Worm (Caenorhabditis elegans): Measurements from ENCODE around the gene Y45F10C.2.

Gene Y45F10C.2

DNA sequence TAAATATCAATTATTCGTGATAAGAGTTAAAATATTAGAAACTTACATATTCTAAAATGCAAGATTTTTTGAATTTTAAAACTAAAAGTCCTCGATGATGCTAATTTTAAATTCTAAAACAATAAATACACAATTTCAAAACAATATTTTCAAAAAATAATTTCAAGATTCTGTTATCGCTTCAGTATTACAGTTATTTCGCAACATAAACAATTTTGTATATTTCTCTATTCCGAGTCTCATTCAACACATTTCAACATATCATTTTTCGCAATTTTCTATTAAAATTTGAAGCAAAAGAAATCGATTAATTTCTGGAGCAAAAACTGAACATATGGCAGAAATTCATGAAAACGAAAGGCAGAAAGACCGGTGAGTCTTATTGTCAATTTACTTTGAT lies 29.3 kb downstream of the Y45F10C.2 start, which contains the start of gene fbxa-98:
TSS of gene fbxa-98 (plus strand) at position 243 of the 400 bp plus-strand sequence.
- TF ChIP-seq ets-4 (tag; optimal IDR thresholded peaks at IDR 0.05) (no peak), tbx-7 (tag; optimal IDR thresholded peaks at IDR 0.05) (no peak), ref-2 (tag; optimal IDR thresholded peaks at IDR 0.05) (no peak), tbx-2 (tag; optimal IDR thresholded peaks at IDR 0.05) (no peak)

DNA sequence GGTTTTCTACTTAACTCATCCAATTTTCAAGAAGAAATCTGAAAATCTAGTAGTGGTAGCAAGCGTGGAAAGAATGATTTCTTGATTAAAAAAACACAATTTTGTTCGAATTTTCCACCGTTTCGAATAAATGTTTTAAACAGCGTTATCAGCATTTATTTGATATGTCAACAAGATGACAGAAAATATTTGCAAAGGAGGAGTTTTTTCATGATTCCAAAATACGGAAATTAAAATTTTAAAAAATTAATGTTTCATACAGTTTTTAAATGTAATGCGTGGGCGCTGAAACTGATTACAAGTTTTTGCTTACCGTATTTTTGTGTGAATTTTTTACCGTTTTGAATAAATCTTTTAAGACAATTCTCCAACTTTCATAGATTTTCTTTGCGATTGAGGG lies 29.9 kb downstream of the Y45F10C.2 start:
- TF ChIP-seq hlh-8 (tag; optimal IDR thresholded peaks at IDR 0.05), result no peak
- TF ChIP-seq ceh-24 (tag; optimal IDR thresholded peaks at IDR 0.05), result no peak
- TF ChIP-seq che-1 (tag; optimal IDR thresholded peaks at IDR 0.05), result no peak
- no peak for TF ChIP-seq madf-2 (tag; optimal IDR thresholded peaks at IDR 0.05)
- TF ChIP-seq pqm-1 (tag; optimal IDR thresholded peaks at IDR 0.05), result no peak
- no peak for TF ChIP-seq T23F11.4 (GFP tag; optimal IDR thresholded peaks at IDR 0.05)
- TF ChIP-seq gmeb-2 (tag; optimal IDR thresholded peaks at IDR 0.05), result no peak
- no peak for TF ChIP-seq hlh-13 (GFP tag; optimal IDR thresholded peaks at IDR 0.05)
- no peak for TF ChIP-seq nhr-11 (tag; optimal IDR thresholded peaks at IDR 0.05)
- no peak for TF ChIP-seq ceh-14 (tag; optimal IDR thresholded peaks at IDR 0.05)
- TF ChIP-seq fkh-6 (tag; optimal IDR thresholded peaks at IDR 0.05), result no peak
- no peak for TF ChIP-seq ceh-30 (tag; optimal IDR thresholded peaks at IDR 0.05)
- no peak for TF ChIP-seq F13H6.1 (tag; optimal IDR thresholded peaks at IDR 0.05)
- TF ChIP-seq mec-3 (tag; optimal IDR thresholded peaks at IDR 0.05; ENCODE audit: borderline replicate concordance), result no peak
- no peak for TF ChIP-seq unc-42 (tag; optimal IDR thresholded peaks at IDR 0.05)
- TF ChIP-seq pag-3 (tag; optimal IDR thresholded peaks at IDR 0.05; ENCODE audit: borderline replicate concordance), result no peak
- no peak for TF ChIP-seq Y22D7AL.16 (tag; optimal IDR thresholded peaks at IDR 0.05)
- no peak for TF ChIP-seq hlh-6 (tag; optimal IDR thresholded peaks at IDR 0.05)
- TF ChIP-seq elt-2 (tag; optimal IDR thresholded peaks at IDR 0.05), result no peak
- TF ChIP-seq ahr-1 (tag; optimal IDR thresholded peaks at IDR 0.05), result no peak

DNA sequence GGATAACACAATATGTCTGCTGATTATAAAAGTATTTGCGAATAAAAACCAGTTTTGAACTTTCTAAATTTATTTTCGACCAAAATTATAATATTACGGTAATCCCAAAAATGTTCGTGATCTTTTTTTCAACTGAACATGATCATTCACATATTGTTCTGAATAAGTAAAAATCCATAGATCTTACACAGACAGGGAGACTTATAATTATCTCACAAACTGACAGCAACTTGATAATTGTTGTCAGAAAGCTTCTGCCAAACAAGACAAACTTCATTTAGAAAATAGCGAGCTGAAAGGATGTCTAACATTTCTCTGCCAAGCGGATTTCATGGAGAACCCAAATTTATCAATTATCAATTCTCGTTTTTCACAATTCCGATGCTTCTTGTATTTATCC lies 36.0 kb downstream of the Y45F10C.2 start, which contains the start of gene sru-21:
TSS of gene sru-21 (plus strand) at position 301 of the 400 bp plus-strand sequence.
- TF ChIP-seq unc-42 (tag; optimal IDR thresholded peaks at IDR 0.05) (no peak), hlh-30 (tag; optimal IDR thresholded peaks at IDR 0.05; ENCODE audit: insufficient read depth) (no peak), fkh-10 (GFP tag; optimal IDR thresholded peaks at IDR 0.05) (no peak), npax-4 (tag; optimal IDR thresholded peaks at IDR 0.05) (no peak), T23F11.4 (GFP tag; optimal IDR thresholded peaks at IDR 0.05) (no peak), pha-4 (tag; optimal IDR thresholded peaks at IDR 0.05) (no peak), F13H6.1 (tag; optimal IDR thresholded peaks at IDR 0.05) (no peak), syd-9 (tag; optimal IDR thresholded peaks at IDR 0.05) (no peak), pha-2 (tag; optimal IDR thresholded peaks at IDR 0.05) (no peak), hlh-8 (tag; optimal IDR thresholded peaks at IDR 0.05) (no peak), fkh-6 (tag; optimal IDR thresholded peaks at IDR 0.05) (no peak), tbx-2 (tag; optimal IDR thresholded peaks at IDR 0.05) (no peak), ets-4 (tag; optimal IDR thresholded peaks at IDR 0.05) (no peak), hlh-13 (GFP tag; optimal IDR thresholded peaks at IDR 0.05) (no peak), hlh-15 (tag; optimal IDR thresholded peaks at IDR 0.05) (no peak), ceh-22 (tag; optimal IDR thresholded peaks at IDR 0.05) (no peak), sox-4 (tag; optimal IDR thresholded peaks at IDR 0.05) (no peak), ceh-6 (GFP tag; optimal IDR thresholded peaks at IDR 0.05) (no peak), mec-3 (tag; optimal IDR thresholded peaks at IDR 0.05; ENCODE audit: borderline replicate concordance) (no peak), ama-1 (optimal IDR thresholded peaks at IDR 0.05) (no peak)

DNA sequence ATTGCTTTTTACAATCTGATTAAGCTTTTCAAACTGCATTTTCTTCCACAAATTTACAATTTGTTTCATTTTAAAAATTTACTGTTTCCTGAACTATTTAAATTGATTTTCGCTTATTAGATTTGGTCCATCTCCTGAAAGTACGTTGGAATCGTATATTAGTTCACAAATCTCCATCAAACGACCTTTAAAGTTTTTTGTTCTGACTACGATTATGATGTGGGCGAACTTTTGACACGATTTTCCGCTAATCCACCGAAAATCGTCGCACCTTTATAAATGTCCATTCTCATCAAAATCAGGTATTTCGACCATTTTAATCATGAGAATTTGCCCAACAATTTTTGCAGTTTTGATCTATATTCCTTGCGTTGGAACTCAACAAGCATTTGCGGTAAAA lies 38.9 kb downstream of the Y45F10C.2 start, which contains the start of gene C08F11.1:
TSS of gene C08F11.1 (plus strand) at position 301 of the 400 bp plus-strand sequence.
- no peak for TF ChIP-seq ceh-24 (tag; optimal IDR thresholded peaks at IDR 0.05)
- no peak for TF ChIP-seq ceh-34 (tag; optimal IDR thresholded peaks at IDR 0.05)
- TF ChIP-seq unc-86 (tag; optimal IDR thresholded peaks at IDR 0.05), result no peak
- TF ChIP-seq ceh-9 (tag; optimal IDR thresholded peaks at IDR 0.05), result no peak
- TF ChIP-seq tbx-7 (tag; optimal IDR thresholded peaks at IDR 0.05), result no peak
- TF ChIP-seq hlh-30 (tag; optimal IDR thresholded peaks at IDR 0.05; ENCODE audit: insufficient read depth), result no peak
- no peak for TF ChIP-seq elt-4 (tag; optimal IDR thresholded peaks at IDR 0.05)
- TF ChIP-seq unc-55 (GFP tag; optimal IDR thresholded peaks at IDR 0.05), result no peak
- TF ChIP-seq ama-1 (optimal IDR thresholded peaks at IDR 0.05), result no peak
- TF ChIP-seq K09A11.1 (tag; optimal IDR thresholded peaks at IDR 0.05; ENCODE audit: insufficient read depth), result no peak
- no peak for TF ChIP-seq tbx-2 (tag; optimal IDR thresholded peaks at IDR 0.05)
- no peak for TF ChIP-seq lin-11 (tag; optimal IDR thresholded peaks at IDR 0.05)
- no peak for TF ChIP-seq elt-2 (tag; optimal IDR thresholded peaks at IDR 0.05)
- TF ChIP-seq C08G9.2 (tag; optimal IDR thresholded peaks at IDR 0.05), result no peak
- no peak for TF ChIP-seq mec-3 (tag; optimal IDR thresholded peaks at IDR 0.05; ENCODE audit: borderline replicate concordance)
- no peak for TF ChIP-seq rnt-1 (tag; optimal IDR thresholded peaks at IDR 0.05)
